Worm (Caenorhabditis elegans) whole organism, L1 larva: ENCODE measurements around the gene ddn-2.

Experiments used
- Y116A8C.19 ChIP-seq: sonication (generic microtip); optimal IDR thresholded peaks from 2 replicates; lab custom pipeline; 2016; ENCODE audit warnings: missing compliant biosample characterization, missing genetic modification characterization, borderline replicate concordance
- aha-1 ChIP-seq: fragments of 150-350 bp; optimal IDR thresholded peaks from 2 replicates; lab custom pipeline; 2014; ENCODE audit warnings: missing biosample characterization, missing genetic modification characterization
- alr-1 ChIP-seq: fragments of 200-800 bp; sonication (Bioruptor generic); optimal IDR thresholded peaks from 2 replicates; lab custom pipeline; 2018; ENCODE audit warnings: borderline replicate concordance, mild to moderate bottlenecking, missing genetic modification characterization, missing compliant biosample characterization
- ama-1 ChIP-seq: fragments of 150-350 bp; optimal IDR thresholded peaks from 2 replicates; lab custom pipeline; 2014
- ceh-88 ChIP-seq: fragments of 200-800 bp; sonication (Bioruptor generic); IDR thresholded peaks from 2 replicates; pipeline ENCODE4 v1.3.6; 2022; ENCODE audit warnings: missing genetic modification characterization, missing compliant biosample characterization
- dpl-1 ChIP-seq, 3 experiments: fragments of 150-350 bp in 2 of 3; sonication (generic microtip) in 1 of 3; optimal IDR thresholded peaks; 2 replicates each; lab custom pipeline; 2014 to 2017; ENCODE audit warnings: missing biosample characterization in 3 of 3, missing genetic modification characterization in 3 of 3, missing genetic modification reagents in 3 of 3
- dsc-1 ChIP-seq: sonication (generic microtip); optimal IDR thresholded peaks from 2 replicates; lab custom pipeline; 2016; ENCODE audit warnings: mild to moderate bottlenecking, missing genetic modification characterization, missing compliant biosample characterization
- efl-1 ChIP-seq, 4 experiments: fragments of 150-350 bp; optimal IDR thresholded peaks in 3 of 4; peaks in 1 of 4; 1 replicate in 1 of 4; 2 replicates in 3 of 4; lab custom pipeline; 2014; ENCODE audit warnings: missing biosample characterization in 2 of 4, missing genetic modification characterization in 2 of 4, missing genetic modification reagents in 2 of 4
- efl-3 ChIP-seq: fragments of 200-800 bp; sonication (Bioruptor generic); optimal IDR thresholded peaks from 2 replicates; lab custom pipeline; 2018; ENCODE audit warnings: mild to moderate bottlenecking, missing genetic modification characterization, missing compliant biosample characterization
- egl-27 ChIP-seq, 2 experiments: fragments of 150-350 bp in 1 of 2; sonication (generic microtip); optimal IDR thresholded peaks; 3 replicates each; lab custom pipeline; 2017 to 2018; ENCODE audit warnings: missing biosample characterization in 2 of 2, missing genetic modification characterization in 2 of 2, missing genetic modification reagents in 2 of 2
- elt-2 ChIP-seq: sonication (generic microtip); optimal IDR thresholded peaks from 2 replicates; lab custom pipeline; 2016; ENCODE audit warnings: missing genetic modification characterization, mild to moderate bottlenecking, inconsistent platforms, missing compliant biosample characterization, missing genetic modification reagents
- elt-3 ChIP-seq, 6 experiments: fragments of 150-350 bp in 1 of 6; sonication (generic microtip); optimal IDR thresholded peaks; 2 replicates each; lab custom pipeline; 2017 to 2018; ENCODE audit warnings: missing biosample characterization in 6 of 6, missing genetic modification characterization in 6 of 6, inconsistent platforms in 1 of 6
- fkh-4 ChIP-seq: sonication (generic microtip); optimal IDR thresholded peaks from 2 replicates; lab custom pipeline; 2016; ENCODE audit warnings: missing compliant biosample characterization, missing genetic modification characterization, borderline replicate concordance
- fos-1 ChIP-seq: fragments of 150-350 bp; optimal IDR thresholded peaks from 2 replicates; lab custom pipeline; 2014; ENCODE audit warnings: missing biosample characterization, missing genetic modification characterization
- grh-1 ChIP-seq: fragments of 200-800 bp; sonication (Bioruptor generic); IDR thresholded peaks from 2 replicates; pipeline ENCODE4 v1.3.6; 2022; ENCODE audit warnings: missing genetic modification reagents, missing genetic modification characterization, missing compliant biosample characterization
- hlh-17 ChIP-seq: fragments of 200-800 bp; sonication (Bioruptor generic); optimal IDR thresholded peaks from 2 replicates; lab custom pipeline; 2018; ENCODE audit warnings: missing genetic modification characterization, mild to moderate bottlenecking, missing compliant biosample characterization, moderate library complexity, borderline replicate concordance
- hlh-4 ChIP-seq: sonication (generic microtip); optimal IDR thresholded peaks from 2 replicates; lab custom pipeline; 2016; ENCODE audit warnings: mild to moderate bottlenecking, missing genetic modification characterization, missing compliant biosample characterization
- hpl-2 ChIP-seq: fragments of 150-350 bp; optimal IDR thresholded peaks from 2 replicates; lab custom pipeline; 2014; ENCODE audit warnings: missing biosample characterization, missing genetic modification reagents, missing genetic modification characterization
- isw-1 ChIP-seq: fragments of 200-800 bp; sonication (Bioruptor generic); IDR thresholded peaks from 2 replicates; pipeline ENCODE4 v1.3.6; 2022; ENCODE audit warnings: missing genetic modification characterization, missing compliant biosample characterization
- lir-3 ChIP-seq: sonication (generic microtip); optimal IDR thresholded peaks from 2 replicates; lab custom pipeline; 2016; ENCODE audit warnings: mild to moderate bottlenecking, missing genetic modification characterization, moderate library complexity, missing compliant biosample characterization; ENCODE audit not compliant: poor library complexity
- lsy-2 ChIP-seq, 2 experiments: fragments of 150-350 bp; optimal IDR thresholded peaks; 2 replicates each; lab custom pipeline; 2014; ENCODE audit warnings: missing biosample characterization in 2 of 2, missing genetic modification characterization in 2 of 2
- nhr-11 ChIP-seq: fragments of 150-350 bp; optimal IDR thresholded peaks from 2 replicates; lab custom pipeline; 2014; ENCODE audit warnings: missing biosample characterization, missing genetic modification characterization
- nhr-12 ChIP-seq: sonication (generic microtip); optimal IDR thresholded peaks from 2 replicates; lab custom pipeline; 2017; ENCODE audit warnings: missing biosample characterization, missing genetic modification characterization
- nhr-19 ChIP-seq: fragments of 200-800 bp; sonication (Bioruptor generic); conservative IDR thresholded peaks from 2 replicates; pipeline ENCODE4 v1.3.6; 2022; ENCODE audit warnings: missing genetic modification characterization, missing compliant biosample characterization
- nhr-20 ChIP-seq: sonication (generic microtip); optimal IDR thresholded peaks from 2 replicates; lab custom pipeline; 2016; ENCODE audit warnings: mild to moderate bottlenecking, missing genetic modification characterization, missing compliant biosample characterization
- nhr-237 ChIP-seq: fragments of 150-350 bp; optimal IDR thresholded peaks from 2 replicates; lab custom pipeline; 2014; ENCODE audit warnings: missing biosample characterization, missing genetic modification characterization
- nhr-71 ChIP-seq: sonication (generic microtip); optimal IDR thresholded peaks from 2 replicates; lab custom pipeline; 2016; ENCODE audit warnings: mild to moderate bottlenecking, missing genetic modification characterization, moderate library complexity, missing compliant biosample characterization
- nhr-77 ChIP-seq: fragments of 150-350 bp; optimal IDR thresholded peaks from 2 replicates; lab custom pipeline; 2014; ENCODE audit warnings: missing biosample characterization, missing genetic modification characterization
- nhr-84 ChIP-seq: sonication (generic microtip); optimal IDR thresholded peaks from 2 replicates; lab custom pipeline; 2017; ENCODE audit warnings: missing biosample characterization, missing genetic modification characterization
- nhr-90 ChIP-seq: sonication (generic microtip); optimal IDR thresholded peaks from 2 replicates; lab custom pipeline; 2016; ENCODE audit warnings: mild to moderate bottlenecking, missing genetic modification characterization, missing compliant biosample characterization; ENCODE audit not compliant: poor library complexity
- pax-3 ChIP-seq: fragments of 200-800 bp; sonication (Bioruptor generic); optimal IDR thresholded peaks from 2 replicates; lab custom pipeline; 2018; ENCODE audit warnings: mild to moderate bottlenecking, missing genetic modification characterization, moderate library complexity, missing compliant biosample characterization
- pqm-1 ChIP-seq: sonication (generic microtip); optimal IDR thresholded peaks from 3 replicates; lab custom pipeline; 2017; ENCODE audit warnings: missing biosample characterization, missing genetic modification characterization
- rnt-1 ChIP-seq: sonication (generic microtip); optimal IDR thresholded peaks from 2 replicates; lab custom pipeline; 2016; ENCODE audit warnings: mild to moderate bottlenecking, missing genetic modification characterization, moderate library complexity, missing compliant biosample characterization
- skn-1 ChIP-seq: fragments of 150-350 bp; optimal IDR thresholded peaks from 2 replicates; lab custom pipeline; 2014; ENCODE audit warnings: missing biosample characterization, missing genetic modification characterization
- snpc-4 ChIP-seq: fragments of 150-350 bp; optimal IDR thresholded peaks from 2 replicates; lab custom pipeline; 2014; ENCODE audit warnings: missing biosample characterization, missing genetic modification characterization
- sox-4 ChIP-seq: sonication (generic microtip); optimal IDR thresholded peaks from 2 replicates; lab custom pipeline; 2016; ENCODE audit warnings: missing genetic modification characterization, missing compliant biosample characterization
- sptf-1 ChIP-seq: fragments of 150-350 bp; optimal IDR thresholded peaks from 2 replicates; lab custom pipeline; 2014; ENCODE audit warnings: missing biosample characterization, missing genetic modification characterization
- sup-37 ChIP-seq: fragments of 200-800 bp; sonication (Bioruptor generic); optimal IDR thresholded peaks from 2 replicates; lab custom pipeline; 2018; ENCODE audit warnings: mild to moderate bottlenecking, missing genetic modification characterization, missing compliant biosample characterization
- swsn-7 ChIP-seq: sonication (generic microtip); optimal IDR thresholded peaks from 2 replicates; lab custom pipeline; 2016; ENCODE audit warnings: missing genetic modification characterization, missing compliant biosample characterization
- tlp-1 ChIP-seq: fragments of 150-350 bp; optimal IDR thresholded peaks from 2 replicates; lab custom pipeline; 2014; ENCODE audit warnings: missing biosample characterization, missing genetic modification characterization
- unc-30 ChIP-seq: sonication (generic microtip); optimal IDR thresholded peaks from 2 replicates; lab custom pipeline; 2017; ENCODE audit warnings: missing biosample characterization, missing genetic modification characterization
- unc-86 ChIP-seq: sonication (generic microtip); optimal IDR thresholded peaks from 2 replicates; lab custom pipeline; 2016; ENCODE audit warnings: missing genetic modification characterization, missing compliant biosample characterization
- unc-98 ChIP-seq: fragments of 200-800 bp; sonication (Bioruptor generic); IDR thresholded peaks from 2 replicates; pipeline ENCODE4 v1.3.6; 2022; ENCODE audit warnings: missing genetic modification characterization, missing compliant biosample characterization
- vab-15 ChIP-seq: sonication (generic microtip); optimal IDR thresholded peaks from 2 replicates; lab custom pipeline; 2017; ENCODE audit warnings: missing genotype, mild to moderate bottlenecking, missing genetic modification characterization, missing compliant biosample characterization
- zag-1 ChIP-seq: fragments of 150-350 bp; optimal IDR thresholded peaks from 2 replicates; lab custom pipeline; 2014; ENCODE audit warnings: missing biosample characterization, missing genetic modification characterization
- ztf-11 ChIP-seq, 2 experiments: sonication (generic microtip); optimal IDR thresholded peaks; 2 replicates each; lab custom pipeline; 2016 to 2017; ENCODE audit warnings: missing genetic modification characterization in 2 of 2, missing biosample characterization in 1 of 2, missing compliant biosample characterization in 1 of 2
- ztf-4 ChIP-seq: fragments of 150-350 bp; optimal IDR thresholded peaks from 2 replicates; lab custom pipeline; 2014; ENCODE audit warnings: missing biosample characterization, missing genetic modification characterization

The ddn-2 gene

DNA sequence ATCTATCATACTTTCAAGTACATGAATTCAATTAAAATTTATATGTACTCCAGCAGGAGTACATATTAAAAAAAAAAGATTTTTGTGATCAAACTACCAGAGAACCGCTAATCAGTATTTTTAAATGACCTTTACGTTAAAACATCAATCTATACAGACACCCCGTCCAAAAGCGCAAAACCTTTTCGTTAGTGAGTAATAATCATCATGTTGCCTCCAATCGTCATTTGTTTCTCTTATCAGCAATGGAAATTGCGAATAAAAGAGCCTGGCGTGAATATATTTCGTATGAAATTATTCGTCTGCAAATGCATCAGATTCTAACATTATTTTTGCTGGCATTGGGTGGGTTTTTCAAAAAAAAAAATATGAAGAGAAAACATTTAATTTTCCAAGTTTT lies 4.7 kb upstream of the ddn-2 start, which contains the start of gene clec-66:
clec-66 (plus strand) TSS at position 225 of the 400 bp plus-strand sequence.
- TF ChIP-seq nhr-77 (tag; lab: Kevin White, UChicago) (no peak), snpc-4 (tag; lab: Kevin White, UChicago) (no peak)

DNA sequence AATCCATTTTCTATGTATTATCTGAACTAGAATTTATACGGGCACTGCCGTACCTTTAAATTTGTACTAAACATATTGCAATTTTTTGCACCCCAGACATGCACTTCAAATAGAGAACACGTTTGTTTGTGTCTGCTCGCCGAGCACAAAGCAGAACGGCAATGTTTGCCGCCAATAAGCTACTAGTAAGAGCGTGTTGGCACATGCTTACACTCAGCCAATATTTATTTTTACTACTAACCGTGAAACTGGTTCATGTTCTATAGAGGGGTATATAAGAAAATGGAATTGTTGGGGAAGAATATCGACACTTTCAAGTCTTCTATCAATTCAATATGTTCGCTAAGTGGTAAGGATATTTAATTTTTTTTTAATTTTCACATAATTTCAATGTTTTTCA lies 1.8 kb upstream of the ddn-2 start, which contains the start of gene nspb-11:
nspb-11 (plus strand) TSS at position 301 of the 400 bp plus-strand sequence.
- TF ChIP-seq efl-1 (optimal IDR thresholded peaks at IDR 0.05; lab: Kevin White, UChicago), result no peak
- TF ChIP-seq efl-1 (GFP tag; optimal IDR thresholded peaks at IDR 0.05 in 1 of 2; lab: Kevin White, UChicago), result peak in 1 of 2 experiments; percentile 42
- no peak for TF ChIP-seq fos-1
- TF ChIP-seq ztf-4 (tag; lab: Kevin White, UChicago), result no peak
- no peak for TF ChIP-seq fkh-4 (tag; lab: Kevin White, UChicago)

DNA sequence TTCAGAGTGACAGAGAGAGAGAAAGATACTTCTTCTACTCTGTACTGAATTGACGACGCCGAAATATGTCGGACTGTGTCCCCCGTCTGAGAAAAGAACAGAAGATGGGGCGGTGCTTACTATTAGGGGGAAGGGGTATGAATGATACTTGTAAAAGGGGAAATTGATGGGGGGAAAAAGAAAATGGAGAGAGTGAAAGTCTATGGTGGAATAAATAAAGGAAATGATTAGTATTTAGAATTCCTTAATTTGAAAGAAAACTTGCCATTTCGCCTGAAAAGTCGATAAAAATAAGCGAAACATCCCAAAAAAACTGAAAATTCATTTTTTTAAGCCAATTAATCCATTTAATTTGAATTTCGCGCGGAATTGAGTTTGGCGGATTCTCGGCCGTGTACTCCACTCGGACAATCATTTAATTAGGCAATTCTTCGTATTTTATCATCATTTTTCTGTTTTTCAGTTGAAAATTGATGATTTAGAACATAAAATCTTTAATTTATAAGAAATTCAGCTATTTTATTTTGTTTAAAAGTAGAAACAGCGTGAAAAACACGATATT lies 5.7 kb downstream of the ddn-2 start, which contains the start of gene F35C5.12:
F35C5.12 (minus strand) TSS at position 51 of the 562 bp plus-strand sequence.
- no peak for TF ChIP-seq hlh-17 (GFP tag; lab: Kevin White, UChicago)
- TF ChIP-seq sup-37 (GFP tag; lab: Kevin White, UChicago), result no peak
- TF ChIP-seq vab-15 (tag; lab: Kevin White, UChicago), result no peak
- no peak for TF ChIP-seq hlh-4 (tag; lab: Kevin White, UChicago)
- no peak for TF ChIP-seq ama-1 (lab: Kevin White, UChicago)
- TF ChIP-seq skn-1 (tag; lab: Kevin White, UChicago), result peak; percentile 22
- no peak for TF ChIP-seq nhr-77 (tag; lab: Kevin White, UChicago)
- peak; percentile 87 to 92 (median 90) for TF ChIP-seq dpl-1 (GFP tag; optimal IDR thresholded peaks at IDR 0.05; lab: Kevin White, UChicago)
- peak; percentile 34; the same call in 1 of the 2 replicates for TF ChIP-seq grh-1 (GFP tag; lab: Robert Waterston, UW)
- TF ChIP-seq sptf-1 (tag; lab: Kevin White, UChicago), result no peak
- peak; percentile 78 for TF ChIP-seq nhr-90
- peak; percentile 52 for TF ChIP-seq pax-3
- no peak for TF ChIP-seq efl-3
- TF ChIP-seq elt-3 (tag; optimal IDR thresholded peaks at IDR 0.05; lab: Kevin White, UChicago), result peak in 1 of 6 experiments; percentile 14
- no peak for TF ChIP-seq Y116A8C.19 (tag; lab: Kevin White, UChicago)
- TF ChIP-seq nhr-84 (tag; lab: Kevin White, UChicago), result no peak
- peak; percentile 58 for TF ChIP-seq nhr-20
- TF ChIP-seq aha-1 (tag; lab: Kevin White, UChicago), result no peak
- peak; percentile 68 for TF ChIP-seq nhr-19 (GFP tag; lab: Robert Waterston, UW)
- TF ChIP-seq isw-1 (GFP tag; lab: Robert Waterston, UW), result no peak
- peak; percentile 59 for TF ChIP-seq swsn-7 (tag; lab: Kevin White, UChicago)
- TF ChIP-seq pqm-1 (tag; lab: Kevin White, UChicago), result no peak
- TF ChIP-seq ceh-88 (GFP tag; lab: Robert Waterston, UW), result no peak
- no peak for TF ChIP-seq hpl-2 (GFP tag; lab: Kevin White, UChicago)
- no peak for TF ChIP-seq ztf-4 (tag; lab: Kevin White, UChicago)
- peak; percentile 42 for TF ChIP-seq sox-4 (tag; lab: Kevin White, UChicago)
- no peak for TF ChIP-seq nhr-237 (tag; lab: Kevin White, UChicago)
- peak; percentile 79 for TF ChIP-seq lir-3 (tag; lab: Kevin White, UChicago)
- TF ChIP-seq unc-98 (GFP tag; lab: Robert Waterston, UW), result peak; percentile 23; the same call in 1 of the 2 replicates
- no peak for TF ChIP-seq unc-86 (tag; lab: Kevin White, UChicago)
- no peak for TF ChIP-seq nhr-12 (tag; lab: Kevin White, UChicago)
- no peak for TF ChIP-seq egl-27 (tag; optimal IDR thresholded peaks at IDR 0.05; lab: Kevin White, UChicago)
- TF ChIP-seq unc-30, result no peak
- peak; percentile 92 for TF ChIP-seq rnt-1
- peak in 1 of 2 experiments; percentile 74 for TF ChIP-seq ztf-11 (tag; optimal IDR thresholded peaks at IDR 0.05; lab: Kevin White, UChicago)
- no peak for TF ChIP-seq alr-1 (tag; lab: Kevin White, UChicago)
- TF ChIP-seq tlp-1, result no peak
- no peak for TF ChIP-seq zag-1 (tag; lab: Kevin White, UChicago)
- TF ChIP-seq dsc-1 (tag; lab: Kevin White, UChicago), result peak; percentile 82
- TF ChIP-seq nhr-11, result no peak
- peak; percentile 74 for TF ChIP-seq fkh-4 (tag; lab: Kevin White, UChicago)
- peak; percentile 22 for TF ChIP-seq elt-2 (tag; lab: Kevin White, UChicago)
- TF ChIP-seq nhr-71 (tag; lab: Kevin White, UChicago), result peak; percentile 75
- TF ChIP-seq lsy-2 (tag; optimal IDR thresholded peaks at IDR 0.05; lab: Kevin White, UChicago), result peak; percentile 67 to 68
